Worm (Caenorhabditis elegans): Measurements from ENCODE around the gene T28B11.1.

DNA sequence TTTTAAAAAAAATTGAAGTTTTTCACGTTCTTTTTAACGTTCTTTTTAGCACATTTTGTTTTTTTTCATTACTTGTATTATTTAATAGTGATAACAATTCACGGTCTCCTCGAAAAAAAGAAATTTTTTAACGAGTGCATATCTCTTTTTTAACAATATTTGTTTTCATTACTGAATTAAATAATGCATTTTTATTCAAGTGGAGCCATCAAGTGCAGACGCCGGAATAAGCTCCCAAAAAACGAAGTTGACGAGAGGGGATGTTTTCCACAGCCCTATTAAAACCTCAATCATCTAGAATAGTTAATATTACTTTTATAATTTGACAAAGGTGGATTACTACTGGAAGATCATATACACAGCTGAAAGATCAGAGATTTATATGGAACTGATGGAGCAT is 24.5 kb upstream of the T28B11.1 start, which contains the start of gene irld-6:
- no peak for TF ChIP-seq lin-39 (tag; optimal IDR thresholded peaks at IDR 0.05)
- TF ChIP-seq unc-55 (GFP tag; optimal IDR thresholded peaks at IDR 0.05), result no peak
- TF ChIP-seq nhr-77 (tag; optimal IDR thresholded peaks at IDR 0.05), result no peak
- TF ChIP-seq F13H6.1 (tag; optimal IDR thresholded peaks at IDR 0.05), result no peak
- no peak for TF ChIP-seq lin-13 (GFP tag; optimal IDR thresholded peaks at IDR 0.05)
- no peak for TF ChIP-seq nhr-12 (tag; optimal IDR thresholded peaks at IDR 0.05)
- TF ChIP-seq nhr-129 (tag; optimal IDR thresholded peaks at IDR 0.05), result no peak
- no peak for TF ChIP-seq lsy-2 (tag; optimal IDR thresholded peaks at IDR 0.05)
- no peak for TF ChIP-seq nhr-25 (tag; optimal IDR thresholded peaks at IDR 0.05)
- no peak for TF ChIP-seq snpc-4 (tag; optimal IDR thresholded peaks at IDR 0.05)
- TF ChIP-seq nhr-6 (tag; optimal IDR thresholded peaks at IDR 0.05), result no peak
- no peak for TF ChIP-seq ZK546.5 (tag; optimal IDR thresholded peaks at IDR 0.05)
- TF ChIP-seq blmp-1 (tag; optimal IDR thresholded peaks at IDR 0.05; ENCODE audit: insufficient read depth), result no peak
